Worm (Caenorhabditis elegans): ENCODE results near the gene C06C3.3.
A peak's percentile ranks its signal among the peaks of the same experiment; 100 is the strongest.

Gene C06C3.3

DNA sequence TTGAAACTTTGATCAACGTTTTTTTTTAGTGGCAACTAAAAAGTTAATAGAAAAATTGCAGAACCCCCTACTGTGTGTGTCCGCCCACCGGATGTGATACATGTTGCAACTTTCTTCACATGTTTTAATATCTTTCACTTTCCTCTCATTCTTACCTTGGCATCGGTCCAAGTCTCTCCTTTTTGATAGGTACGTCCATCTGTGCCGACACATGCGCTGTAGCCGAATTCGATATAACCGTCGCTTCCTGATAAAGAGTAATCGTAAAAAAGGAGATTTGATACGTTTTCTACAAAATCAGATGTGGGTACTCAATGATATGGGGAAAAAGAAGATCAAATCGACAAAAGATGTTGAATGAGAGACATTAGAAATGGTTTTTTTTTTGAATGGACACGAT is 27.2 kb downstream of the C06C3.3 start:
- no peak for TF ChIP-seq die-1 (tag; optimal IDR thresholded peaks at IDR 0.05)
- no peak for TF ChIP-seq let-526 (GFP tag; IDR thresholded peaks at IDR 0.05)
- TF ChIP-seq nhr-80 (tag; optimal IDR thresholded peaks at IDR 0.05), result no peak
- TF ChIP-seq Y56A3A.18 (GFP tag; IDR thresholded peaks at IDR 0.05), result no peak
- TF ChIP-seq D2030.7 (GFP tag; IDR thresholded peaks at IDR 0.05), result no peak
- TF ChIP-seq zfh-2 (GFP tag; conservative IDR thresholded peaks at IDR 0.05), result no peak
- TF ChIP-seq ceh-27 (GFP tag; optimal IDR thresholded peaks at IDR 0.05), result no peak
- TF ChIP-seq ceh-79 (tag; optimal IDR thresholded peaks at IDR 0.05), result no peak
- no peak for TF ChIP-seq tbp1 (GFP tag; optimal IDR thresholded peaks at IDR 0.05)
- no peak for TF ChIP-seq madf-6 (GFP tag; IDR thresholded peaks at IDR 0.05)
- TF ChIP-seq F37B4.10 (GFP tag; IDR thresholded peaks at IDR 0.05), result no peak
- no peak for TF ChIP-seq K11D2.4 (GFP tag; IDR thresholded peaks at IDR 0.05)
- TF ChIP-seq lsl-1 (GFP tag; optimal IDR thresholded peaks at IDR 0.05), result no peak
- TF ChIP-seq ztf-26 (tag; optimal IDR thresholded peaks at IDR 0.05), result no peak
- no peak for TF ChIP-seq let-607 (tag; optimal IDR thresholded peaks at IDR 0.05)
- TF ChIP-seq nhr-120 (GFP tag; IDR thresholded peaks at IDR 0.05), result no peak

DNA sequence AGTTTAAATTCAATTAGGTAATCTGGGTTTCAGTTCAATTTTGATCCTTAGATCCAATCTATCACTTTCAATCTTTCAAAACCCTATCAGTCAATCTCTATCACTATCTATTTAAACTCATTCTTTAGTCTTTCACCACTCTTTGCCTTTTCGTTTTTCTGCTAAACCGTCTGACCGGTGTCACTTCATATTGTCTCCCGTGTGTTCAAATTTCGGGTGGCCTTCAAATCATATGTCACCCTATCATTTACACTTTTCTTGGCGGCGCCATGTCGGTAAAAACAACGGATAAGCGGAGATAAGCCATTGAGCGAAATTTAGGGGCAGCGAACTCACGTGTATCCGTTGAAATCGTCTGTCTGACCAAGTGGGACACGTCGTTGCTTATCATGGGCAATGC is 28.3 kb downstream of the C06C3.3 start:
- TF ChIP-seq F33H1.4 (GFP tag; IDR thresholded peaks at IDR 0.05) (no peak), tlf-1 (GFP tag; optimal IDR thresholded peaks at IDR 0.05) (no peak), aptf-3 (GFP tag; IDR thresholded peaks at IDR 0.05) (no peak), dpff-1 (tag; optimal IDR thresholded peaks at IDR 0.05) (no peak), K12H6.12 (tag; optimal IDR thresholded peaks at IDR 0.05) (no peak), dpl-1 (GFP tag; optimal IDR thresholded peaks at IDR 0.05) (no peak), pha-4 (tag; optimal IDR thresholded peaks at IDR 0.05) (no peak), ama-1 (optimal IDR thresholded peaks at IDR 0.05) (no peak), ama-1 (GFP tag; optimal IDR thresholded peaks at IDR 0.05) (no peak)

DNA sequence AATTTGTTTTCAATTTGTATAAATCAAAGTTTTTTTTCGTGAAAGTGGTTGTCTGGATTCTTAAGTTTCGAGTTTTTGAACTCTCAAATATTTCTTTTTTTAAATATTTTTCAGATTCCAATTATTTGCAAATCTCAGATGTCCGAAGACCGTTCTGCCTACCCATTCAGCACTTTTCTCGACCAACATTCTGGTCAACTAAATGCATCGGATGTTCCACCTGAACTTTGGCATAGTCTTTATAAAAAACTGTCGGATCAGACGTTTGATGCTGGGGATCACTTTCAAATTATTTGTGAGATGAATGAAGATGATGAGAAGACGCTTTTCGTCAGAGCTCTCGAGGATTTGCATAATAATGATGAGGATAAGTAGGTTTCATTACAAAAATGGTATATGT is 33.4 kb downstream of the C06C3.3 start, which contains the start of gene ttll-12:
Gene ttll-12 (plus strand): TSS at position 139 of the 400 bp plus-strand sequence.
- TF ChIP-seq snpc-4 (GFP tag; optimal IDR thresholded peaks at IDR 0.05), result no peak
- TF ChIP-seq snpc-4 (tag; optimal IDR thresholded peaks at IDR 0.05), result no peak
- TF ChIP-seq lin-26 (GFP tag; IDR thresholded peaks at IDR 0.05), result no peak
- TF ChIP-seq hrde-1 (tag; optimal IDR thresholded peaks at IDR 0.05; ENCODE audit: borderline replicate concordance), result no peak
- no peak for TF ChIP-seq dpl-1 (GFP tag; optimal IDR thresholded peaks at IDR 0.05)
- no peak for TF ChIP-seq attf-5 (GFP tag; optimal IDR thresholded peaks at IDR 0.05)
- no peak for TF ChIP-seq ceh-40 (GFP tag; IDR thresholded peaks at IDR 0.05)
- no peak for TF ChIP-seq madf-6 (GFP tag; IDR thresholded peaks at IDR 0.05)
- no peak for TF ChIP-seq ztf-26 (tag; optimal IDR thresholded peaks at IDR 0.05)
- TF ChIP-seq Y79H2A.3 (GFP tag; conservative IDR thresholded peaks at IDR 0.05), result no peak
- no peak for TF ChIP-seq ceh-91 (GFP tag; IDR thresholded peaks at IDR 0.05)
- no peak for TF ChIP-seq aptf-3 (GFP tag; IDR thresholded peaks at IDR 0.05)
- no peak for TF ChIP-seq mxl-1 (tag; optimal IDR thresholded peaks at IDR 0.05)
- TF ChIP-seq ama-1 (optimal IDR thresholded peaks at IDR 0.05), result no peak
- TF ChIP-seq ama-1 (GFP tag; optimal IDR thresholded peaks at IDR 0.05), result no peak
- TF ChIP-seq F55B11.4 (tag; optimal IDR thresholded peaks at IDR 0.05; ENCODE audit: borderline replicate concordance, insufficient read depth), result no peak
- no peak for TF ChIP-seq unc-62 (GFP tag; optimal IDR thresholded peaks at IDR 0.05)

DNA sequence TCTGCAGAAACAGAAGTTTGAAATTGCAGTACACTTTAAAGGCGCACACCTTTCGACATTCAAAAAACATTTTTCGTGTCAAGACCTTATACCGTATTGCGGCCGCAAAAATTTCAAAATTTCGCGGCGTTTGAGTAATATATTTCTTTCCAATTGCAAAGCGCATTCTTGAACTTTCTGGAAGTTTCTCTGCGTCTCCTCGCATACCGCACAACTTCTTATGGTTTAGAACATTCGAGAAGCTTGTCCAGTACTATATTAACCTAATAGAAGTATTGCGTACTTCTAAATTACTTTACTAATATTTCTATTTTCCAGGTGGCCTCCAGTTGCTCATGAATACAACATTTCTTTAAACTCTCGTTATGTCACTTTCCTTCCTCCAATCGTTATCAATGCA is 35.6 kb downstream of the C06C3.3 start:
- TF ChIP-seq tbp1 (GFP tag; optimal IDR thresholded peaks at IDR 0.05) (no peak), hsf-1 (GFP tag; IDR thresholded peaks at IDR 0.05) (peak; percentile 73)
